Worm (Caenorhabditis elegans): ENCODE results near the gene F21C10.5.

- TF ChIP-seq ama-1 (optimal IDR thresholded peaks at IDR 0.05) (no peak), nhr-21 (tag; optimal IDR thresholded peaks at IDR 0.05) (no peak), skn-1 (tag; optimal IDR thresholded peaks at IDR 0.05) (no peak), nhr-77 (tag; optimal IDR thresholded peaks at IDR 0.05) (no peak), egl-27 (tag; optimal IDR thresholded peaks at IDR 0.05) (no peak), elt-1 (tag; optimal IDR thresholded peaks at IDR 0.05) (no peak), lin-13 (GFP tag; optimal IDR thresholded peaks at IDR 0.05) (no peak), ztf-11 (tag; optimal IDR thresholded peaks at IDR 0.05) (no peak), ceh-82 (tag; optimal IDR thresholded peaks at IDR 0.05) (no peak), nhr-10 (tag; optimal IDR thresholded peaks at IDR 0.05) (no peak), unc-62 (GFP tag; optimal IDR thresholded peaks at IDR 0.05) (no peak), peb-1 (tag; optimal IDR thresholded peaks at IDR 0.05) (no peak), unc-55 (GFP tag; optimal IDR thresholded peaks at IDR 0.05) (no peak), fos-1 (tag; optimal IDR thresholded peaks at IDR 0.05) (no peak)
Observed at ce11 chrV:9109281-9109680, 16.2 kb upstream of the F21C10.5 start, which contains the start of gene pqn-31.
